Fruit fly (Drosophila melanogaster): ENCODE results near the gene CG18628.

The CG18628 gene

DNA sequence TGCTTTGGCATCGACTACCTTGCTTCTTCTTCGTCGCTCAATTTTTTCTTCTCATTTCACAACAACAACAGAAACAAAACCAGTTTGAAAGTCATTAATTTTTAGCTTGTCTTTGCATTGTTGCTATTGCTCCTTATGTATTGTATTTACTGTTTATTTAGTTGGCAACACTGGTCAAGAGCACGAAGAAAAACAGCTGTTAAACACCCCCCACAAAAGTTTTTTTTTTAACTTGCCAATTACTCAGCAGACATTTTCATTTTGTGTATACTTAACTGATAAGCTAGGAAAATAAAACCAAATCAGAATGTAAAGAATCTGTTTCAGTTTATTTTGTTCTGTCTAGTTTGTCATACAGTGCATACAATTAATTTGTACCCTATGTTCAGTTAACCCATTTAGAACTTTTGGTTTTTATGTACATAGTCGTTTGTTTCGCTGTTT is 40.2 kb downstream of the CG18628 start (continued):
- peak; percentile 16 for TF ChIP-seq CG3919 (GFP tag; optimal IDR thresholded peaks at IDR 0.05)
- TF ChIP-seq CG10631 (GFP tag; optimal IDR thresholded peaks at IDR 0.05) = no peak
- peak; percentile 1 for TF ChIP-seq CG6808 (GFP tag; optimal IDR thresholded peaks at IDR 0.05)
- peak; percentile 64 for TF ChIP-seq CG6163 (GFP tag; IDR thresholded peaks at IDR 0.05)
- no peak for TF ChIP-seq Blimp-1 (GFP tag; optimal IDR thresholded peaks at IDR 0.05)
- no peak for TF ChIP-seq CG4318 (GFP tag; optimal IDR thresholded peaks at IDR 0.05)
- peak; percentile 44 for TF ChIP-seq Met (GFP tag; optimal IDR thresholded peaks at IDR 0.05)
- TF ChIP-seq CG32006 (GFP tag; optimal IDR thresholded peaks at IDR 0.05) = peak; percentile 56
- no peak for TF ChIP-seq CG31627 (GFP tag; optimal IDR thresholded peaks at IDR 0.05)
- TF ChIP-seq CG11762 (GFP tag; optimal IDR thresholded peaks at IDR 0.05; ENCODE audit: insufficient read depth) = no peak
- TF ChIP-seq Ets96B (tag; optimal IDR thresholded peaks at IDR 0.05) = peak; percentile 36
- TF ChIP-seq vri (GFP tag; optimal IDR thresholded peaks at IDR 0.05) = no peak
- TF ChIP-seq CG1621 (tag; optimal IDR thresholded peaks at IDR 0.05) = no peak
- no peak for TF ChIP-seq CG6854 (GFP tag; optimal IDR thresholded peaks at IDR 0.05)
- TF ChIP-seq fd85E (GFP tag; optimal IDR thresholded peaks at IDR 0.05) = no peak
- TF ChIP-seq CG11902 (GFP tag; optimal IDR thresholded peaks at IDR 0.05) = no peak
- peak; percentile 86 for TF ChIP-seq fkh (GFP tag; optimal IDR thresholded peaks at IDR 0.05)
- TF ChIP-seq Gug (GFP tag; IDR thresholded peaks at IDR 0.05) = no peak
- no peak for TF ChIP-seq Hr38 (GFP tag; optimal IDR thresholded peaks at IDR 0.05)
- TF ChIP-seq eg (GFP tag; IDR thresholded peaks at IDR 0.05) = peak; percentile 58; the same call in 2 of the 3 replicates
- TF ChIP-seq Hr4 (GFP tag; optimal IDR thresholded peaks at IDR 0.05) = peak; percentile 38
- no peak for TF ChIP-seq dac (GFP tag; optimal IDR thresholded peaks at IDR 0.05)
- peak; percentile 42 for TF ChIP-seq net (GFP tag; optimal IDR thresholded peaks at IDR 0.05)
- no peak for TF ChIP-seq Ets21C (GFP tag; optimal IDR thresholded peaks at IDR 0.05)
- peak; percentile 28 for TF ChIP-seq CG16779 (tag; optimal IDR thresholded peaks at IDR 0.05)
- no peak for TF ChIP-seq CG8632 (GFP tag; optimal IDR thresholded peaks at IDR 0.05)
- TF ChIP-seq Sox15 (GFP tag; optimal IDR thresholded peaks at IDR 0.05) = no peak
- no peak for TF ChIP-seq CG34406 (GFP tag; optimal IDR thresholded peaks at IDR 0.05)
- no peak for TF ChIP-seq CG8319 (GFP tag; optimal IDR thresholded peaks at IDR 0.05)

DNA sequence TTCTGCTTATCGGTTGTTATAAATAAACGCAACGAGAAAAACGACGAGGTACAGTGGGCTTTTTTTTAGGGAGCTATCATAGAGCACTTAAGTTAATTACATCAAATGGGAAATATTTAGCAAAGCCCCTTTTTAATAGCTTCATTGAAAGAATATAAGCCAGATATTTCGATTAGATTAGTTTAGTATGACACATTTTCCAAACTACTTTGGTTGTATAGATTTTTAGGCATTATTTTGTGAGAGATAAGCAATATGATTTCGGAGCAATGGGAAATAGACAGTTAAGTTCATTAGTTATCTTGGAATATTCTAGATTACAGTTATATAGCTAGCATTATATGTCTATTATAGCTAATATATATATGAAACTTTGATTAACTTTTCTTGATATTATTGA is 40.6 kb downstream of the CG18628 start:
- TF ChIP-seq CG6808 (GFP tag; optimal IDR thresholded peaks at IDR 0.05) = no peak
- no peak for TF ChIP-seq CG6792 (GFP tag; optimal IDR thresholded peaks at IDR 0.05)
- TF ChIP-seq CG31627 (GFP tag; optimal IDR thresholded peaks at IDR 0.05) = no peak

DNA sequence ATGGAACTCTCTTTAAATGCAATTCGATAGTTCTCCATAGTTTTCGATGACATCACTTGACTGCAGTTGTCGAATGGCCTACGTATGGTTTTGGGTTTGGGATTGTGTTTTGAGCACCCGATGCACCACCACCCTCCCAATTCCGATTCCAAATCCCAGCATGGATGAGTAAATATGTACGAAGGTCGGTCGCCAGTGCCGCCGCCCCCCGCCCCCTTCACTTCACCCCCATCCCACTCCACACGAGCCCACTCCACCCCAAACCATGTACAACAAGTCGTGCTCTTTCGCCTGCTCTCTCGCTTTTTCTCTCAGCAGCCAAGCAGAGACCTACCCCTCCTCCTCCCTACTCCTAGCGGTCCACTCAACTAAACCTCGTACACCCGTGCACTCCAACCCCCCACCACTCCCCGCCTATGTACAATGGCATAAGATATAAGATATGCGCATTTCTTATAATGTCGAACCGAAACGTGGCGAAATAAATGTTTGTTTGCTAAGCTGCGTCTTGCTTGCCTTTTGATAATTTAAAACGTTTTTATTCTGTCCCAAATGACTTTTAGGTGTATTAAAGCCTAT is 41.3 kb downstream of the CG18628 start:
- TF ChIP-seq dsx (GFP tag; optimal IDR thresholded peaks at IDR 0.05; ENCODE audit: poor library complexity, severe bottlenecking) (peak; percentile 6), CG8319 (GFP tag; optimal IDR thresholded peaks at IDR 0.05) (no peak), Eip78C (GFP tag) (peak; percentile 29), Lpt (GFP tag; optimal IDR thresholded peaks at IDR 0.05) (peak; percentile 22), CG3032 (tag; optimal IDR thresholded peaks at IDR 0.05) (no peak), topi (GFP tag; optimal IDR thresholded peaks at IDR 0.05) (no peak), CG10631 (GFP tag; optimal IDR thresholded peaks at IDR 0.05) (no peak), Eip75B (GFP tag; optimal IDR thresholded peaks at IDR 0.05) (no peak), CG15336 (GFP tag; IDR thresholded peaks at IDR 0.05) (0 out of 2 replicates have a peak, but pooled peaks have one; percentile 6), acj6 (GFP tag; optimal IDR thresholded peaks at IDR 0.05) (no peak), Gug (GFP tag; IDR thresholded peaks at IDR 0.05) (no peak), fd85E (GFP tag; optimal IDR thresholded peaks at IDR 0.05) (no peak), esn (GFP tag; optimal IDR thresholded peaks at IDR 0.05) (no peak), svp (GFP tag) (peak; percentile 44), dac (GFP tag; optimal IDR thresholded peaks at IDR 0.05) (no peak), Ets21C (GFP tag; optimal IDR thresholded peaks at IDR 0.05) (no peak), CG34406 (GFP tag; optimal IDR thresholded peaks at IDR 0.05) (no peak), CG6792 (GFP tag; optimal IDR thresholded peaks at IDR 0.05) (no peak), CG6163 (GFP tag; IDR thresholded peaks at IDR 0.05) (0 out of 3 replicates have a peak, but pooled peaks have one; percentile 43), spab (GFP tag; optimal IDR thresholded peaks at IDR 0.05) (no peak), CG11294 (GFP tag; IDR thresholded peaks at IDR 0.05) (peak; percentile 39; the same call in 1 of the 2 replicates), Eip93F (GFP tag; optimal IDR thresholded peaks at IDR 0.05) (no peak), vri (GFP tag; optimal IDR thresholded peaks at IDR 0.05) (peak; percentile 27), CG16779 (tag; optimal IDR thresholded peaks at IDR 0.05) (peak; percentile 43), CG32006 (GFP tag; optimal IDR thresholded peaks at IDR 0.05) (no peak), Hr4 (GFP tag; optimal IDR thresholded peaks at IDR 0.05) (no peak), CG8632 (GFP tag; optimal IDR thresholded peaks at IDR 0.05) (no peak), Met (GFP tag; optimal IDR thresholded peaks at IDR 0.05) (no peak), CG7368 (GFP tag; optimal IDR thresholded peaks at IDR 0.05) (no peak), CG4318 (GFP tag; optimal IDR thresholded peaks at IDR 0.05) (no peak), eg (GFP tag; IDR thresholded peaks at IDR 0.05) (peak; percentile 54; the same call in 2 of the 3 replicates), Smox (GFP tag; optimal IDR thresholded peaks at IDR 0.05) (no peak)
